Fruit fly (Drosophila melanogaster): Measurements from ENCODE around the gene CG17782.

The CG17782 gene

DNA sequence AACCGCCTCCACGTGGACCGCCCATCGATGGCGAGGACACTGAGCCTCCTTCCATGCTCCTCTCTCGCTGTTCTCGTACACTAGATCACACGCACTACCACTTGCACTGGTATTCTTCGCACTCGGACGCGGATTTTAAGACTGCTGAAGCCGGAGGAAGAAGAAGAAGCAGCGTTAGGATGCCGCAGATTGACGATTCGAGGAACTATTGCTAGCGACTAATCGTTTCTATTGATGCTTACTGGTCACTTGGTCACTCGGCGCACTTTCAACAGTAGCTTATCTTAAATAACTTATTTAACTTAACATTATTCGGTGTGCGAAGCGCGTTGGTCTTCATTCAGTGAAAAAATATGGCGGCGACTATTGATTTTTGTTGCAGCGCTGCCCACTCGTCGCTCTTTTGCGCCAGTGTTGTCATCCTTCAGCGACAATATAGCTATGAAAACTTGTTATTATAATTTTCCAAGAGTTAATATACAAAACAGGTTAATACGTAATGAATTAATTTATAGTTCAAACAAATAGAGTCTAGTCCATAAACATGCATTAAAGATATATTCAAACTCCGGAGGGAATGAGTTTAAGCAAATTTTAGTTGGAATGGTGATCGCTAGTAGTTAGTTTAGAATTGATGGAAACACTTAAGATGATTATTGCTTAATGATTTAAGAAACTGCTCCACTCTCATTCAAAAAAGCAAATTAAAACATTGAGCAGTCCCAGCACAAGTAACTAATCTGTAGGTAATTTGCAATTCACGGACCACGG, 24.0 kb downstream of the CG17782 start, which contains the start of the genes CG5746 and CG6454 (continued):
- no peak for TF ChIP-seq ERR (GFP tag; optimal IDR thresholded peaks at IDR 0.05)
- TF ChIP-seq CG6683 (GFP tag; optimal IDR thresholded peaks at IDR 0.05): no peak
- no peak for TF ChIP-seq dmrt99B (tag; optimal IDR thresholded peaks at IDR 0.05)
- 0 out of 2 replicates have a peak, but pooled peaks have one; percentile 33 for TF ChIP-seq CG3847 (GFP tag; IDR thresholded peaks at IDR 0.05)
- TF ChIP-seq sna (GFP tag; IDR thresholded peaks at IDR 0.05; ENCODE audit: partially characterized antibody): no peak
- no peak for TF ChIP-seq amos (GFP tag; IDR thresholded peaks at IDR 0.05; ENCODE audit: partially characterized antibody)
- peak; percentile 43 for TF ChIP-seq CG16815 (GFP tag; optimal IDR thresholded peaks at IDR 0.05)
- peak; percentile 68 for TF ChIP-seq Xbp1 (GFP tag; optimal IDR thresholded peaks at IDR 0.05)
- TF ChIP-seq dpn (GFP tag; optimal IDR thresholded peaks at IDR 0.05): peak; percentile 31 to 65
- TF ChIP-seq CG17359 (tag; optimal IDR thresholded peaks at IDR 0.05): no peak
- TF ChIP-seq sob (GFP tag; IDR thresholded peaks at IDR 0.05): peak; percentile 59; the same call in 1 of the 2 replicates
- TF ChIP-seq ato (GFP tag; IDR thresholded peaks at IDR 0.05; ENCODE audit: partially characterized antibody): no peak
- TF ChIP-seq Atf6 (GFP tag; IDR thresholded peaks at IDR 0.05): no peak
- TF ChIP-seq Lhr (GFP tag; optimal IDR thresholded peaks at IDR 0.05): no peak
- TF ChIP-seq CG15269 (tag; optimal IDR thresholded peaks at IDR 0.05): no peak
- TF ChIP-seq gcm2 (GFP tag; optimal IDR thresholded peaks at IDR 0.05): no peak
- TF ChIP-seq gt (GFP tag; IDR thresholded peaks at IDR 0.05): no peak
- 0 out of 2 replicates have a peak, but pooled peaks have one; percentile 30 for TF ChIP-seq klu (GFP tag; IDR thresholded peaks at IDR 0.05)
- TF ChIP-seq CG5953 (GFP tag; IDR thresholded peaks at IDR 0.05): no peak
- no peak for TF ChIP-seq nom (GFP tag; optimal IDR thresholded peaks at IDR 0.05)
- no peak for TF ChIP-seq CG4424 (GFP tag; optimal IDR thresholded peaks at IDR 0.05)
- TF ChIP-seq CG30431 (GFP tag; optimal IDR thresholded peaks at IDR 0.05): no peak
- TF ChIP-seq Asciz (GFP tag; optimal IDR thresholded peaks at IDR 0.05): no peak
- no peak for TF ChIP-seq CG11695 (GFP tag; IDR thresholded peaks at IDR 0.05)
- TF ChIP-seq Adf1 (GFP tag; IDR thresholded peaks at IDR 0.05): no peak
- TF ChIP-seq Ptx1 (GFP tag; IDR thresholded peaks at IDR 0.05): peak; percentile 61
- TF ChIP-seq NC2β (GFP tag; optimal IDR thresholded peaks at IDR 0.05): peak; percentile 16
- no peak for TF ChIP-seq HmgD (GFP tag; optimal IDR thresholded peaks at IDR 0.05)
- TF ChIP-seq vfl (GFP tag; optimal IDR thresholded peaks at IDR 0.05): peak; percentile 20
- no peak for TF ChIP-seq tup (GFP tag; optimal IDR thresholded peaks at IDR 0.05)
- no peak for TF ChIP-seq chinmo (GFP tag; IDR thresholded peaks at IDR 0.05; ENCODE audit: partially characterized antibody)
- no peak for TF ChIP-seq Scr (GFP tag; IDR thresholded peaks at IDR 0.05; ENCODE audit: partially characterized antibody)
- TF ChIP-seq CG12155 (GFP tag; optimal IDR thresholded peaks at IDR 0.05): peak; percentile 64
- no peak for TF ChIP-seq seq (GFP tag; IDR thresholded peaks at IDR 0.05)
- TF ChIP-seq CG43689 (GFP tag; IDR thresholded peaks at IDR 0.05): no peak
- peak in 1 of 2 experiments; percentile 50 for TF ChIP-seq Hr51 (GFP tag; optimal IDR thresholded peaks at IDR 0.05)
- peak; percentile 78 for TF ChIP-seq CG30403 (GFP tag; optimal IDR thresholded peaks at IDR 0.05)
- TF ChIP-seq eve (GFP tag; optimal IDR thresholded peaks at IDR 0.05): no peak
- no peak for TF ChIP-seq CG4730 (GFP tag; IDR thresholded peaks at IDR 0.05)
- TF ChIP-seq CG7745 (tag; optimal IDR thresholded peaks at IDR 0.05): no peak
- no peak; the same call in 1 of the 2 replicates for TF ChIP-seq CG32532 (GFP tag; IDR thresholded peaks at IDR 0.05)
- TF ChIP-seq HLH54F (GFP tag; optimal IDR thresholded peaks at IDR 0.05): peak; percentile 72
- TF ChIP-seq Blimp-1 (GFP tag; optimal IDR thresholded peaks at IDR 0.05): no peak
- TF ChIP-seq Dfd (GFP tag; optimal IDR thresholded peaks at IDR 0.05): no peak
- peak; percentile 75 for TF ChIP-seq CG4617 (GFP tag; optimal IDR thresholded peaks at IDR 0.05; ENCODE audit: borderline replicate concordance)
- no peak for TF ChIP-seq CTCF (GFP tag; optimal IDR thresholded peaks at IDR 0.05)
- peak; percentile 72 for TF ChIP-seq CG8924 (tag; optimal IDR thresholded peaks at IDR 0.05)
- peak; percentile 18 for TF ChIP-seq Camta (GFP tag; optimal IDR thresholded peaks at IDR 0.05)
- TF ChIP-seq CG10543 (GFP tag; optimal IDR thresholded peaks at IDR 0.05): no peak
- no peak for TF ChIP-seq CG11456 (GFP tag; IDR thresholded peaks at IDR 0.05)

Measured in whole organism, embryonic.